Worm (Caenorhabditis elegans) whole organism, midembryonic: ENCODE data around the gene srsx-8.
A peak's percentile ranks its signal among the peaks of the same experiment; 100 is the strongest.

ENCODE experiments used
- T22C8.4 ChIP-seq: fragments of 200-800 bp; sonication (Bioruptor generic); IDR thresholded peaks from 2 replicates; pipeline ENCODE4 v1.3.6; 2022; ENCODE audit warnings: missing genetic modification characterization, missing compliant biosample characterization
- cog-1 ChIP-seq: sonication (generic microtip); optimal IDR thresholded peaks from 2 replicates; lab custom pipeline; 2016; ENCODE audit warnings: missing genetic modification characterization, missing compliant biosample characterization
- flt-1 ChIP-seq: fragments of 200-800 bp; sonication (Bioruptor generic); IDR thresholded peaks from 2 replicates; pipeline ENCODE4 v1.3.6; 2022; ENCODE audit warnings: missing genetic modification characterization, missing compliant biosample characterization
- klf-2 ChIP-seq: fragments of 200-800 bp; sonication (Bioruptor generic); conservative IDR thresholded peaks from 2 replicates; pipeline ENCODE4 v1.3.6; 2022; ENCODE audit warnings: missing genetic modification reagents, missing genetic modification characterization, missing compliant biosample characterization
- med-1 ChIP-seq: sonication (generic microtip); optimal IDR thresholded peaks from 2 replicates; lab custom pipeline; 2017; ENCODE audit warnings: missing genetic modification characterization, mild to moderate bottlenecking, missing compliant biosample characterization, antibody characterized with exemption, missing genetic modification reagents; ENCODE audit not compliant: insufficient read depth
- ref-1 ChIP-seq: fragments of 200-800 bp; sonication (Bioruptor generic); conservative IDR thresholded peaks from 2 replicates; pipeline ENCODE4 v1.3.6; 2022; ENCODE audit warnings: missing genetic modification reagents, missing genetic modification characterization, missing compliant biosample characterization
- tab-1 ChIP-seq: fragments of 200-800 bp; sonication (Bioruptor generic); IDR thresholded peaks from 2 replicates; pipeline ENCODE4 v1.3.6; 2022; ENCODE audit warnings: missing genetic modification characterization, missing compliant biosample characterization
- ztf-23 ChIP-seq: fragments of 200-800 bp; sonication (Bioruptor generic); IDR thresholded peaks from 2 replicates; pipeline ENCODE4 v1.3.6; 2022; ENCODE audit warnings: missing genetic modification reagents, missing genetic modification characterization, missing compliant biosample characterization
- ztf-29 ChIP-seq: fragments of 200-800 bp; sonication (Bioruptor generic); IDR thresholded peaks from 2 replicates; pipeline ENCODE4 v1.3.6; 2022; ENCODE audit warnings: missing genetic modification reagents, missing genetic modification characterization, missing compliant biosample characterization

Gene srsx-8

ce11 chrV:1553004-1553403 is at the start of gene srsx-8:
Gene srsx-8, minus strand, starts transcription at chrV:1553104.
- TF ChIP-seq T22C8.4 (GFP tag; lab: Robert Waterston, UW) = no peak
- TF ChIP-seq klf-2 (GFP tag; lab: Robert Waterston, UW) = no peak
- TF ChIP-seq ref-1 (GFP tag; lab: Robert Waterston, UW) = no peak
- TF ChIP-seq flt-1 (GFP tag; lab: Robert Waterston, UW) = no peak
- TF ChIP-seq cog-1 (tag; lab: Kevin White, UChicago) = no peak
- no peak for TF ChIP-seq med-1 (GFP tag; lab: Kevin White, UChicago)
- no peak for TF ChIP-seq tab-1 (GFP tag; lab: Robert Waterston, UW)
- no peak for TF ChIP-seq ztf-29
- TF ChIP-seq ztf-23 = no peak

DNA sequence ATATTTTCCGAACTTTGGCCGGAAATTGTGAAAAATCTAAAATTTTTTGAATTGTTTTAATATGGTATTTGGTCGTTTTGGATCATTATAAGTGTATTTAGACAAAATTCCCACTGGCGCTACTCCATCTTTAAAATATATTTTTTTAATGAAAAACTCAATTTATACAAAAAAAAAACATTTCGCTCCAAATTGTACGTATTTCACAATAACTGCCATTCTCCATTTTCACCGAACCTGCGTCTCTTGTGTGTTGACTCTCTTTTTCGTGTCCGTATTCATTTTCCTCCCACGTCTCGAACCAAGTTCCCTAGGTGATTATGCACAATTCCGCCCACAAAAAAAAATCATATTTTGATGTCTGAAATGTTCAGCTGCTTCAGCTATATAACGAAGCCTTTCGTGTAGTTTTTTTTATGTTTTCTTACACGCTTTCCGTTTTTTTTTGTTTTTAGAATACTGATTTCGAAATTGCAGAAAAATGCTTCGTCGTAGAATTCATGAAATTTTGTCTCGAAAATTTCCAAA is 47.7 kb upstream of the srsx-8 start, which contains the start of gene F16B4.2:
Gene F16B4.2 (plus strand): TSS at position 478 of the 528 bp plus-strand sequence.
- TF ChIP-seq flt-1 (GFP tag; lab: Robert Waterston, UW) (no peak), klf-2 (GFP tag; lab: Robert Waterston, UW) (no peak), ztf-29 (no peak), tab-1 (GFP tag; lab: Robert Waterston, UW) (no peak), cog-1 (tag; lab: Kevin White, UChicago) (no peak), ztf-23 (no peak), med-1 (GFP tag; lab: Kevin White, UChicago) (no peak), ref-1 (GFP tag; lab: Robert Waterston, UW) (no peak)

ce11 chrV:1594554-1595092 is 41.7 kb upstream of the srsx-8 start:
- TF ChIP-seq ztf-23 (no peak), tab-1 (GFP tag; lab: Robert Waterston, UW) (no peak), klf-2 (GFP tag; lab: Robert Waterston, UW) (no peak), T22C8.4 (GFP tag; lab: Robert Waterston, UW) (no peak), ref-1 (GFP tag; lab: Robert Waterston, UW) (no peak), med-1 (GFP tag; lab: Kevin White, UChicago) (no peak), cog-1 (tag; lab: Kevin White, UChicago) (no peak), ztf-29 (no peak), flt-1 (GFP tag; lab: Robert Waterston, UW) (no peak)

- no peak for TF ChIP-seq ztf-29
- TF ChIP-seq ztf-23 = no peak
- no peak for TF ChIP-seq med-1 (GFP tag; lab: Kevin White, UChicago)
- no peak for TF ChIP-seq T22C8.4 (GFP tag; lab: Robert Waterston, UW)
- no peak for TF ChIP-seq cog-1 (tag; lab: Kevin White, UChicago)
- TF ChIP-seq flt-1 (GFP tag; lab: Robert Waterston, UW) = no peak
- no peak for TF ChIP-seq tab-1 (GFP tag; lab: Robert Waterston, UW)
- TF ChIP-seq klf-2 (GFP tag; lab: Robert Waterston, UW) = no peak
- no peak for TF ChIP-seq ref-1 (GFP tag; lab: Robert Waterston, UW)
Observed at ce11 chrV:1593799-1594420, 41.0 kb upstream of the srsx-8 start, which contains the start of gene F16B4.4. Gene F16B4.4, plus strand, starts transcription at chrV:1594019.

- TF ChIP-seq tab-1 (GFP tag; lab: Robert Waterston, UW) (no peak), ref-1 (GFP tag; lab: Robert Waterston, UW) (no peak), T22C8.4 (GFP tag; lab: Robert Waterston, UW) (no peak), klf-2 (GFP tag; lab: Robert Waterston, UW) (no peak), cog-1 (tag; lab: Kevin White, UChicago) (no peak), med-1 (GFP tag; lab: Kevin White, UChicago) (no peak), ztf-23 (no peak), ztf-29 (no peak), flt-1 (GFP tag; lab: Robert Waterston, UW) (no peak)
Observed at ce11 chrV:1588128-1588527, 35.2 kb upstream of the srsx-8 start, which contains the start of gene F16B4.5. Gene F16B4.5, plus strand, starts transcription at chrV:1588428.

DNA sequence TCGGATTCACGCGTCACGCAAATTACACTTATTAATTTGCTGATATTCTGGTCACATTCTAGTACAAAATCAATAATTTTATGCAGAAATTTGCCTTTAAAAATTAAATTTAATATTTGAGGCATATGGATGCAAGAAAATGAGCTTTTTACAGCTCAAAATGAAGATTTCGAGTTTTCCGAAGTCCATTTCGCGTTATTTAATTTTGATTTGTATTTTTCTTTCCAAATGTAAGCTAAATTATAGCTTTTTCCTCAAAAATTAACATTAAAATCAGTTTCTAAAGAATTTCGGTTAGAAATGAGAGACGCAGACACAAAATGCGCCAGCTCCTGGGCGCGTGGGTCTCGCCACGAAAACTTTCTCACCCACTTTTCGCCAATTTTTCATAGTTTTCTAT is 34.0 kb upstream of the srsx-8 start, which contains the start of gene F16B4.6:
Gene F16B4.6 (plus strand): TSS at position 301 of the 400 bp plus-strand sequence.
- TF ChIP-seq ztf-29 (no peak), T22C8.4 (GFP tag; lab: Robert Waterston, UW) (no peak), tab-1 (GFP tag; lab: Robert Waterston, UW) (no peak), cog-1 (tag; lab: Kevin White, UChicago) (no peak), flt-1 (GFP tag; lab: Robert Waterston, UW) (no peak), med-1 (GFP tag; lab: Kevin White, UChicago) (no peak), ztf-23 (no peak), klf-2 (GFP tag; lab: Robert Waterston, UW) (no peak), ref-1 (GFP tag; lab: Robert Waterston, UW) (no peak)

ce11 chrV:1585411-1585810 is 32.5 kb upstream of the srsx-8 start, which contains the start of gene F16B4.7:
Gene F16B4.7, plus strand, starts transcription at chrV:1585711.
- TF ChIP-seq ztf-23 (no peak), klf-2 (GFP tag; lab: Robert Waterston, UW) (no peak), tab-1 (GFP tag; lab: Robert Waterston, UW) (no peak), ref-1 (GFP tag; lab: Robert Waterston, UW) (no peak), med-1 (GFP tag; lab: Kevin White, UChicago) (no peak)

- no peak for TF ChIP-seq ztf-29
- no peak for TF ChIP-seq klf-2 (GFP tag; lab: Robert Waterston, UW)
- 0 out of 2 replicates have a peak, but pooled peaks have one; percentile 22 for TF ChIP-seq ztf-23
- no peak for TF ChIP-seq flt-1 (GFP tag; lab: Robert Waterston, UW)
- no peak for TF ChIP-seq tab-1 (GFP tag; lab: Robert Waterston, UW)
Observed at ce11 chrV:1583242-1583641, 30.3 kb upstream of the srsx-8 start.

- TF ChIP-seq klf-2 (GFP tag; lab: Robert Waterston, UW) (no peak), flt-1 (GFP tag; lab: Robert Waterston, UW) (no peak), ztf-23 (no peak), cog-1 (tag; lab: Kevin White, UChicago) (no peak), T22C8.4 (GFP tag; lab: Robert Waterston, UW) (no peak), ztf-29 (no peak), tab-1 (GFP tag; lab: Robert Waterston, UW) (no peak), med-1 (GFP tag; lab: Kevin White, UChicago) (no peak), ref-1 (GFP tag; lab: Robert Waterston, UW) (no peak)
Observed at ce11 chrV:1579790-1580189, 26.9 kb upstream of the srsx-8 start.
